Fruit fly (Drosophila melanogaster): ENCODE results near the gene CG42866.

dm6 chr2L:19949600-19949999, 11.9 kb downstream of the CG42866 start:
- TF ChIP-seq Dll (optimal IDR thresholded peaks at IDR 0.05) (no peak), usp (GFP tag; optimal IDR thresholded peaks at IDR 0.05) (no peak), CG8478 (optimal IDR thresholded peaks at IDR 0.05) (no peak)
